Fruit fly (Drosophila melanogaster) Kc167 (cell line): ENCODE results near the gene CG31642.

Experiments
- Myc ChIP-seq: fragments of >200 bp; optimal IDR thresholded peaks from 2 replicates; lab custom pipeline; 2017; ENCODE audit warnings: missing external identifiers
- h ChIP-seq: fragments of >200 bp; optimal IDR thresholded peaks from 3 replicates; lab custom pipeline; 2018; ENCODE audit warnings: missing external identifiers
- insv ChIP-seq: fragments of >200 bp; optimal IDR thresholded peaks from 3 replicates; lab custom pipeline; 2018; ENCODE audit warnings: missing external identifiers
- psq ChIP-seq: fragments of >200 bp; optimal IDR thresholded peaks from 2 replicates; lab custom pipeline; 2017; ENCODE audit warnings: missing external identifiers

DNA sequence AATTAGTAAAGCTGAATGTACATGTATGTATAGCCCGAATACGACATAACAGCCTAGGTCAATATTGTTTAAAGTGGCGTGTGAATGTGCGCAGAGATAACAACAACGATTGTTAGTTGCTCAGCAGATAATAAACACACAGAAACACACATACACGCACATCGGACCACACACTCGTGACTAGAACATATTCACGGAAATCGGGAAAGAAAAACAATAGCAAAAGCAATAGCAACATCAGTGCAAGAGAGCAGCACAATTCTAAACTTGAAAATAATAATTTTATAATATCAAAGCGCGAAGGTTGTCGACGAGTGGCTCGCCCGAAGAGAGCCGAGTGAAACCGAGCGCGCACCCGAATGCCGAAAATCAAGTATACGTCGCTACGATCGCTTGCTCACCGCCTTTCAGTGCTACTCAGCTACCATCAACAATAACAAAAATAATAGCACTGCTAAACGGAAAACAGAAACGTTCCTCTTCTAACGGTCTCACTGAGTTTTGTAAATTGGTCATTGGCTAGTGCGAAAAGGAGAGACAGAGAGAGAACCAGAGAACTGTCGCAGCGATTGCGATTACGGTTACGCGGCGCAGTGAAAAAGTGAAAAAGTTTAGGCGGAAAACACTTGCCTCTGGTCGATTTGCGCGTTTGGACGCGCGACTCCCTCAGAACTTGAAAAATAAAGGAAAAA, 35.2 kb upstream of the CG31642 start:
- TF ChIP-seq h, result no peak
- no peak for TF ChIP-seq psq (lab: Kevin White, UChicago)
- no peak for TF ChIP-seq insv (lab: Kevin White, UChicago)
- no peak for TF ChIP-seq Myc
